Worm (Caenorhabditis elegans) whole organism, L4 larva: ENCODE results near the gene evl-14.
A peak's percentile ranks its signal among the peaks of the same experiment; 100 is the strongest.

ENCODE experiments used
- D1046.2 ChIP-seq: fragments of 200-800 bp; sonication (Bioruptor generic); IDR thresholded peaks from 2 replicates; pipeline ENCODE4 v1.3.6; 2022; ENCODE audit warnings: missing genetic modification characterization, missing compliant biosample characterization
- F37D6.2 ChIP-seq: sonication (generic microtip); optimal IDR thresholded peaks from 2 replicates; lab custom pipeline; 2016; ENCODE audit warnings: mild to moderate bottlenecking, missing genetic modification characterization, missing compliant biosample characterization
- R02D3.7 ChIP-seq: fragments of 150-350 bp; sonication (generic microtip); optimal IDR thresholded peaks from 3 replicates; lab custom pipeline; 2014; ENCODE audit warnings: missing biosample characterization, missing genetic modification characterization
- T20F7.1 ChIP-seq: fragments of 200-800 bp; sonication (Bioruptor generic); optimal IDR thresholded peaks from 2 replicates; lab custom pipeline; 2018; ENCODE audit warnings: mild to moderate bottlenecking, missing genetic modification characterization, missing compliant biosample characterization
- Y105C5A.15 ChIP-seq: fragments of 200-800 bp; sonication (Bioruptor generic); IDR thresholded peaks from 2 replicates; pipeline ENCODE4 v1.3.6; 2022; ENCODE audit warnings: missing genetic modification characterization, missing compliant biosample characterization
- Y48G9A.11 ChIP-seq: fragments of 200-800 bp; sonication (Bioruptor generic); IDR thresholded peaks from 2 replicates; pipeline ENCODE4 v1.3.6; 2022; ENCODE audit warnings: missing genetic modification reagents, missing genetic modification characterization, missing compliant biosample characterization
- Y75B8A.6 ChIP-seq: fragments of 200-800 bp; sonication (Bioruptor generic); IDR thresholded peaks from 2 replicates; pipeline ENCODE4 v1.3.6; 2022; ENCODE audit warnings: missing genetic modification reagents, missing genetic modification characterization, missing compliant biosample characterization
- aly-2 ChIP-seq: sonication (generic microtip); optimal IDR thresholded peaks from 2 replicates; lab custom pipeline; 2018; ENCODE audit warnings: missing biosample characterization, missing genetic modification characterization
- ama-1 ChIP-seq: fragments of 150-350 bp; optimal IDR thresholded peaks from 2 replicates; lab custom pipeline; 2014; ENCODE audit warnings: inconsistent platforms, mixed read lengths
- arid-1 ChIP-seq: fragments of 200-800 bp; sonication (Bioruptor generic); conservative IDR thresholded peaks from 2 replicates; pipeline ENCODE4 v1.3.6; 2022; ENCODE audit warnings: missing genetic modification reagents, missing genetic modification characterization, missing compliant biosample characterization
- ceh-20 ChIP-seq: fragments of 200-800 bp; sonication (Bioruptor generic); IDR thresholded peaks from 2 replicates; pipeline ENCODE4 v1.3.6; 2022; ENCODE audit warnings: missing genetic modification reagents, missing genetic modification characterization, missing compliant biosample characterization
- ceh-62 ChIP-seq: sonication (generic microtip); optimal IDR thresholded peaks from 2 replicates; lab custom pipeline; 2017; ENCODE audit warnings: missing biosample characterization, missing genetic modification characterization
- ceh-82 ChIP-seq: sonication (generic microtip); optimal IDR thresholded peaks from 2 replicates; lab custom pipeline; 2017; ENCODE audit warnings: missing biosample characterization, missing genetic modification characterization
- daf-12 ChIP-seq: fragments of 150-350 bp; optimal IDR thresholded peaks from 2 replicates; lab custom pipeline; 2014; ENCODE audit warnings: missing biosample characterization, missing genetic modification reagents, missing genetic modification characterization
- dmd-8 ChIP-seq: fragments of 200-800 bp; sonication (Bioruptor generic); IDR thresholded peaks from 2 replicates; pipeline ENCODE4 v1.3.6; 2022; ENCODE audit warnings: missing genetic modification characterization, missing compliant biosample characterization
- dpl-1 ChIP-seq: fragments of 150-350 bp; optimal IDR thresholded peaks from 2 replicates; lab custom pipeline; 2014; ENCODE audit warnings: missing biosample characterization, missing genetic modification reagents, missing genetic modification characterization
- dve-1 ChIP-seq: sonication (generic microtip); optimal IDR thresholded peaks from 2 replicates; lab custom pipeline; 2017; ENCODE audit warnings: antibody characterized with exemption, mild to moderate bottlenecking, missing genetic modification characterization, missing compliant biosample characterization; ENCODE audit not compliant: insufficient read depth
- egl-27 ChIP-seq: sonication (generic microtip); optimal IDR thresholded peaks from 3 replicates; lab custom pipeline; 2017; ENCODE audit warnings: missing biosample characterization, missing genetic modification reagents, missing genetic modification characterization
- fkh-10 ChIP-seq: fragments of 150-350 bp; optimal IDR thresholded peaks from 2 replicates; lab custom pipeline; 2014; ENCODE audit warnings: missing biosample characterization, missing genetic modification reagents, missing genetic modification characterization
- hlh-30 ChIP-seq: sonication (generic microtip); optimal IDR thresholded peaks from 2 replicates; lab custom pipeline; 2017; ENCODE audit warnings: antibody characterized with exemption, mild to moderate bottlenecking, missing genetic modification characterization, missing compliant biosample characterization; ENCODE audit not compliant: insufficient read depth
- hmg-1.1 ChIP-seq: fragments of 200-800 bp; sonication (Bioruptor generic); IDR thresholded peaks from 2 replicates; pipeline ENCODE4 v1.3.6; 2022; ENCODE audit warnings: missing genetic modification reagents, missing genetic modification characterization, missing compliant biosample characterization
- lim-7 ChIP-seq: fragments of 200-800 bp; sonication (Bioruptor generic); IDR thresholded peaks from 2 replicates; pipeline ENCODE4 v1.3.6; 2022; ENCODE audit warnings: missing genetic modification characterization, missing compliant biosample characterization
- lin-1 ChIP-seq: fragments of 200-800 bp; sonication (Bioruptor generic); IDR thresholded peaks from 2 replicates; pipeline ENCODE4 v1.3.6; 2022; ENCODE audit warnings: missing genetic modification reagents, missing genetic modification characterization, missing compliant biosample characterization
- lin-13 ChIP-seq: fragments of 150-350 bp; optimal IDR thresholded peaks from 2 replicates; lab custom pipeline; 2014; ENCODE audit warnings: missing biosample characterization, missing genetic modification reagents, missing genetic modification characterization
- lin-15B ChIP-seq: fragments of 150-350 bp; sonication (generic microtip); optimal IDR thresholded peaks from 3 replicates; lab custom pipeline; 2014; ENCODE audit warnings: missing biosample characterization, missing genetic modification characterization
- lin-38 ChIP-seq: fragments of 200-800 bp; sonication (Bioruptor generic); IDR thresholded peaks from 2 replicates; pipeline ENCODE4 v1.3.6; 2022; ENCODE audit warnings: missing genetic modification reagents, missing genetic modification characterization, missing compliant biosample characterization
- lir-3 ChIP-seq: sonication (generic microtip); optimal IDR thresholded peaks from 2 replicates; lab custom pipeline; 2016; ENCODE audit warnings: mild to moderate bottlenecking, missing genetic modification characterization, missing compliant biosample characterization
- lsy-2 ChIP-seq, 2 experiments: fragments of 150-350 bp in 1 of 2; sonication (generic microtip) in 1 of 2; optimal IDR thresholded peaks; 2 replicates each; lab custom pipeline; 2014 to 2017; ENCODE audit warnings: missing biosample characterization in 2 of 2, missing genetic modification characterization in 2 of 2
- madf-9 ChIP-seq: fragments of 200-800 bp; sonication (Bioruptor generic); conservative IDR thresholded peaks from 2 replicates; pipeline ENCODE4 v1.3.6; 2022; ENCODE audit warnings: missing genetic modification reagents, missing genetic modification characterization, missing compliant biosample characterization
- mep-1 ChIP-seq: fragments of 150-350 bp; sonication (generic microtip); optimal IDR thresholded peaks from 3 replicates; lab custom pipeline; 2014; ENCODE audit warnings: missing biosample characterization, missing genetic modification characterization
- mes-2 ChIP-seq: sonication (generic microtip); optimal IDR thresholded peaks from 2 replicates; lab custom pipeline; 2016; ENCODE audit warnings: missing genotype, mild to moderate bottlenecking, missing genetic modification characterization, missing compliant biosample characterization; ENCODE audit not compliant: poor library complexity, severe bottlenecking
- mxl-2 ChIP-seq: fragments of 200-800 bp; sonication (Bioruptor generic); conservative IDR thresholded peaks from 2 replicates; pipeline ENCODE4 v1.3.6; 2022; ENCODE audit warnings: missing genetic modification reagents, missing genetic modification characterization, missing compliant biosample characterization
- mxl-3 ChIP-seq: fragments of 200-800 bp; sonication (Bioruptor generic); optimal IDR thresholded peaks from 2 replicates; lab custom pipeline; 2018; ENCODE audit warnings: mild to moderate bottlenecking, missing genetic modification characterization, missing compliant biosample characterization
- nhr-102 ChIP-seq: sonication (generic microtip); optimal IDR thresholded peaks from 2 replicates; lab custom pipeline; 2016; ENCODE audit warnings: mild to moderate bottlenecking, missing genetic modification characterization, moderate library complexity, missing compliant biosample characterization
- nhr-11 ChIP-seq: fragments of 150-350 bp; optimal IDR thresholded peaks from 2 replicates; lab custom pipeline; 2014; ENCODE audit warnings: missing biosample characterization, missing genetic modification characterization
- nhr-28 ChIP-seq: fragments of 150-350 bp; optimal IDR thresholded peaks from 2 replicates; lab custom pipeline; 2014; ENCODE audit warnings: missing biosample characterization, missing genetic modification characterization
- nhr-48 ChIP-seq: sonication (generic microtip); optimal IDR thresholded peaks from 2 replicates; lab custom pipeline; 2016; ENCODE audit warnings: mild to moderate bottlenecking, missing genetic modification characterization, missing compliant biosample characterization
- nhr-6 ChIP-seq: fragments of 150-350 bp; optimal IDR thresholded peaks from 2 replicates; lab custom pipeline; 2014; ENCODE audit warnings: missing biosample characterization, missing genetic modification characterization
- nhr-77 ChIP-seq: fragments of 150-350 bp; optimal IDR thresholded peaks from 2 replicates; lab custom pipeline; 2014; ENCODE audit warnings: missing biosample characterization, missing genetic modification characterization
- php-3 ChIP-seq: fragments of 200-800 bp; sonication (Bioruptor generic); IDR thresholded peaks from 2 replicates; pipeline ENCODE4 v1.3.6; 2022; ENCODE audit warnings: missing genetic modification reagents, missing genetic modification characterization, missing compliant biosample characterization
- set-16 ChIP-seq: fragments of 200-800 bp; sonication (Bioruptor generic); IDR thresholded peaks from 2 replicates; pipeline ENCODE4 v1.3.6; 2022; ENCODE audit warnings: missing genetic modification reagents, missing genetic modification characterization, missing compliant biosample characterization
- skn-1 ChIP-seq: fragments of 150-350 bp; optimal IDR thresholded peaks from 2 replicates; lab custom pipeline; 2014; ENCODE audit warnings: missing biosample characterization, missing genetic modification characterization
- snpc-1.2 ChIP-seq: fragments of 200-800 bp; sonication (Bioruptor generic); IDR thresholded peaks from 2 replicates; pipeline ENCODE4 v1.3.6; 2022; ENCODE audit warnings: missing genetic modification reagents, missing genetic modification characterization, missing compliant biosample characterization
- spr-1 ChIP-seq: sonication (generic microtip); optimal IDR thresholded peaks from 2 replicates; lab custom pipeline; 2016; ENCODE audit warnings: mild to moderate bottlenecking, missing genetic modification characterization, missing compliant biosample characterization
- tag-97 ChIP-seq: fragments of 200-800 bp; sonication (Bioruptor generic); IDR thresholded peaks from 2 replicates; pipeline ENCODE4 v1.3.6; 2022; ENCODE audit warnings: missing genetic modification characterization, missing compliant biosample characterization
- unc-130 ChIP-seq: sonication (generic microtip); optimal IDR thresholded peaks from 2 replicates; lab custom pipeline; 2016; ENCODE audit warnings: missing genetic modification reagents, missing genetic modification characterization, missing compliant biosample characterization
- unc-62 ChIP-seq, 3 experiments: fragments of 150-350 bp in 1 of 3; sonication (generic microtip); optimal IDR thresholded peaks in 2 of 3; peaks in 1 of 3; 1 replicate in 1 of 3; 2 replicates in 2 of 3; lab custom pipeline; 2014 to 2017; ENCODE audit warnings: missing biosample characterization in 3 of 3, missing genetic modification characterization in 3 of 3, missing genetic modification reagents in 3 of 3, missing genotype in 1 of 3
- zip-11 ChIP-seq: fragments of 200-800 bp; sonication (Bioruptor generic); IDR thresholded peaks from 2 replicates; pipeline ENCODE4 v1.3.6; 2022; ENCODE audit warnings: missing genetic modification characterization, missing compliant biosample characterization
- zip-2 ChIP-seq: fragments of 150-350 bp; optimal IDR thresholded peaks from 2 replicates; lab custom pipeline; 2014; ENCODE audit warnings: missing biosample characterization, missing genetic modification characterization
- ztf-11 ChIP-seq: fragments of 150-350 bp; optimal IDR thresholded peaks from 2 replicates; lab custom pipeline; 2014; ENCODE audit warnings: missing biosample characterization, missing genetic modification characterization
- ztf-7 ChIP-seq: fragments of 150-350 bp; optimal IDR thresholded peaks from 2 replicates; lab custom pipeline; 2014; ENCODE audit warnings: missing biosample characterization, missing genetic modification characterization

Gene evl-14

DNA sequence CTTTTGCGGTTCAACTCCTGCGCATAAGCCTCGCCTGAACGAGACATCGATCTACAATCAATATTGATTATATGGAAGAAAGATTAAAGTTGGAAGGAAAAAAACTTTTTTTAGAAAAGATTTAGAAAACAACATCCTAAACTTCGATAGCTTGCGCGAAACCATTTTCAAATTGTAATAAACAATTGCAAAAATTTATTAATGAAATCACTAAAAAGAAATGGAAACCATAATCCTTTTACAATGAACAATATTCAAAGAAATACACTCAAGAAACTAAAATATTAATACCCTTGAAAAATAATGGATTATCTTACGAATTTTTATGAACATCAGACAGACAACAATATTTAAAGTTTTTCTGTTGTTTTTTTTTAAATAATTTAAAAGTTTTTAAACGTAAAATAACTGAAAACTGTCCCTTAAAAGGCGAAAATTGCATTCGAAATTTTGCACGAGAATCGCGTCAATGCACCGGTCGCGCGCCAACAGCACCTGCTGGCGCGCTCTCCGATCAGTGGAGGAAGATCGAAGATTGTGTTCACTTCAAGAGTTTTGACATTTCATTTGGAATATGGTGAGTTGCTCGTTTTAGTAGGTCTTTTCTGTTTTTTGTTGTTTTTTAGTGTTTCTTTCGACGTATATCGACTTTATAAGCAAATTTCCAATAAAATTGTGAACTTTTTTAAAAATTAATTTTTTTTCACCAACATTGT is 43.5 kb downstream of the evl-14 start, which contains the start of the genes sftb-1 and R10E4.1:
Gene sftb-1, minus strand, starts transcription at position 51 of the 716 bp plus-strand sequence.
Gene R10E4.1, plus strand, starts transcription at position 524 of the 716 bp plus-strand sequence.
- no peak for TF ChIP-seq mxl-3 (GFP tag; lab: Kevin White, UChicago)
- TF ChIP-seq unc-130 (GFP tag; lab: Kevin White, UChicago), result no peak
- TF ChIP-seq Y75B8A.6, result no peak
- TF ChIP-seq zip-2, result no peak
- TF ChIP-seq nhr-102, result peak; percentile 45
- peak; percentile 47; the same call in 1 of the 2 replicates for TF ChIP-seq hmg-1.1 (GFP tag; lab: Robert Waterston, UW)
- TF ChIP-seq mep-1, result peak; percentile 61
- TF ChIP-seq lir-3 (tag; lab: Kevin White, UChicago), result no peak
- no peak for TF ChIP-seq Y48G9A.11 (GFP tag; lab: Robert Waterston, UW)
- peak; percentile 80 for TF ChIP-seq mes-2 (tag; lab: Kevin White, UChicago)
- TF ChIP-seq ztf-7 (tag; lab: Kevin White, UChicago), result peak; percentile 25
- TF ChIP-seq lim-7 (GFP tag; lab: Robert Waterston, UW), result no peak
- peak in 1 of 2 experiments; percentile 81 for TF ChIP-seq lsy-2 (tag; optimal IDR thresholded peaks at IDR 0.05; lab: Kevin White, UChicago)
- 0 out of 2 replicates have a peak, but pooled peaks have one; percentile 17 for TF ChIP-seq set-16 (GFP tag; lab: Robert Waterston, UW)
- TF ChIP-seq skn-1 (tag; lab: Kevin White, UChicago), result no peak
- peak; percentile 3 for TF ChIP-seq nhr-77 (tag; lab: Kevin White, UChicago)
- peak; percentile 28 for TF ChIP-seq nhr-48
- TF ChIP-seq lin-1 (GFP tag; lab: Robert Waterston, UW), result no peak
- no peak for TF ChIP-seq ama-1 (lab: Kevin White, UChicago)
- TF ChIP-seq arid-1 (GFP tag; lab: Robert Waterston, UW), result no peak
- TF ChIP-seq tag-97 (GFP tag; lab: Robert Waterston, UW), result no peak
- TF ChIP-seq dmd-8 (GFP tag; lab: Robert Waterston, UW), result no peak
- TF ChIP-seq nhr-11 (tag; lab: Kevin White, UChicago), result peak; percentile 20
- TF ChIP-seq aly-2, result no peak
- TF ChIP-seq php-3 (GFP tag; lab: Robert Waterston, UW), result no peak
- TF ChIP-seq daf-12 (tag; lab: Kevin White, UChicago), result no peak
- no peak for TF ChIP-seq zip-11 (GFP tag; lab: Robert Waterston, UW)
- peak; percentile 36 for TF ChIP-seq nhr-28 (tag; lab: Kevin White, UChicago)
- TF ChIP-seq T20F7.1 (GFP tag; lab: Kevin White, UChicago), result peak; percentile 64
- peak; percentile 50 for TF ChIP-seq fkh-10 (GFP tag; lab: Kevin White, UChicago)
- no peak for TF ChIP-seq snpc-1.2 (GFP tag; lab: Robert Waterston, UW)
- TF ChIP-seq lin-38 (GFP tag; lab: Robert Waterston, UW), result peak; percentile 67
- no peak for TF ChIP-seq egl-27 (tag; lab: Kevin White, UChicago)
- no peak for TF ChIP-seq R02D3.7 (tag; lab: Kevin White, UChicago)
- TF ChIP-seq lin-13 (GFP tag; lab: Kevin White, UChicago), result no peak
- TF ChIP-seq hlh-30 (tag; lab: Kevin White, UChicago), result peak; percentile 60
- no peak for TF ChIP-seq madf-9
- peak; percentile 55 for TF ChIP-seq nhr-6 (tag; lab: Kevin White, UChicago)
- TF ChIP-seq spr-1 (tag; lab: Kevin White, UChicago), result no peak
- no peak for TF ChIP-seq ceh-62 (tag; lab: Kevin White, UChicago)
- TF ChIP-seq dpl-1, result peak; percentile 81
- no peak for TF ChIP-seq ztf-11 (tag; lab: Kevin White, UChicago)
- TF ChIP-seq dve-1 (tag; lab: Kevin White, UChicago), result peak; percentile 71
- TF ChIP-seq Y105C5A.15, result no peak
- no peak for TF ChIP-seq lin-15B (tag; lab: Kevin White, UChicago)
- TF ChIP-seq ceh-20, result no peak
- no peak for TF ChIP-seq ceh-82 (tag; lab: Kevin White, UChicago)
- TF ChIP-seq D1046.2, result no peak
- TF ChIP-seq mxl-2 (GFP tag; lab: Robert Waterston, UW), result no peak
- TF ChIP-seq unc-62 (GFP tag; optimal IDR thresholded peaks at IDR 0.05 in 1 of 2; lab: Kevin White, UChicago), result peak in 1 of 2 experiments; percentile 73
- no peak for TF ChIP-seq unc-62 (tag; optimal IDR thresholded peaks at IDR 0.05; lab: Kevin White, UChicago)
- peak; percentile 15 for TF ChIP-seq F37D6.2 (tag; lab: Kevin White, UChicago)
